Fruit fly (Drosophila melanogaster) whole organism, pupa: ENCODE measurements around the gene sqd.

Experiments used
- CG32121 ChIP-seq: fragments of 200-800 bp; sonication (Bioruptor generic); IDR thresholded peaks from 2 replicates; pipeline ENCODE4 v1.3.6; 2022; ENCODE audit warnings: missing biosample characterization, missing genetic modification characterization
- CG8159 ChIP-seq: fragments of 200-800 bp; sonication (Bioruptor generic); optimal IDR thresholded peaks from 3 replicates; lab custom pipeline; 2018; ENCODE audit warnings: missing biosample characterization, mild to moderate bottlenecking, missing genetic modification characterization, moderate library complexity
- CG8301 ChIP-seq: fragments of 200-800 bp; sonication (Bioruptor generic); optimal IDR thresholded peaks from 2 replicates; lab custom pipeline; 2018; ENCODE audit warnings: missing biosample characterization, mild to moderate bottlenecking, missing genetic modification characterization

dm6 chr3R:13683624-13684568 lies 37.8 kb upstream of the sqd start, which contains the start of gene flfl:
- peak; percentile 13 for TF ChIP-seq CG8159 (tag; lab: Kevin White, UChicago)
- TF ChIP-seq CG32121 (GFP tag; lab: Robert Waterston, UW) = no peak
- no peak for TF ChIP-seq CG8301 (tag; lab: Kevin White, UChicago)
